Fruit fly (Drosophila melanogaster) whole organism: ENCODE measurements around the gene dysc.

ENCODE experiments used
- CG8478 ChIP-seq: fragments of >200 bp; optimal IDR thresholded peaks from 2 replicates; lab custom pipeline; 2018; ENCODE audit warnings: inconsistent platforms
- Dll ChIP-seq: fragments of >200 bp; optimal IDR thresholded peaks from 2 replicates; lab custom pipeline; 2017
- EcR ChIP-seq, 2 experiments: fragments of >200 bp; optimal IDR thresholded peaks; 2 replicates each; lab custom pipeline; 2017; ENCODE audit warnings: missing biosample characterization in 2 of 2, missing genetic modification characterization in 2 of 2, missing genetic modification reagents in 2 of 2
- pan ChIP-seq: fragments of >200 bp; optimal IDR thresholded peaks from 2 replicates; lab custom pipeline; 2017
- psq ChIP-seq: fragments of >200 bp; optimal IDR thresholded peaks from 2 replicates; lab custom pipeline; 2017
- usp ChIP-seq: fragments of >200 bp; optimal IDR thresholded peaks from 2 replicates; lab custom pipeline; 2017; ENCODE audit warnings: missing biosample characterization, missing genetic modification characterization, mixed read lengths

dysc gene

dm6 chr3L:13911649-13912260 lies 8.7 kb upstream of the dysc start:
- TF ChIP-seq pan (lab: Kevin White, UChicago) = no peak
- TF ChIP-seq CG8478 = no peak
- TF ChIP-seq Dll (lab: Kevin White, UChicago) = no peak

- TF ChIP-seq pan (lab: Kevin White, UChicago) (no peak), psq (lab: Kevin White, UChicago) (no peak), usp (GFP tag; lab: Kevin White, UChicago) (no peak), Dll (lab: Kevin White, UChicago) (no peak), CG8478 (no peak), EcR (GFP tag; optimal IDR thresholded peaks at IDR 0.05; lab: Kevin White, UChicago) (no peak)
Measured at dm6 chr3L:13905515-13905914, 2.5 kb upstream of the dysc start.

DNA sequence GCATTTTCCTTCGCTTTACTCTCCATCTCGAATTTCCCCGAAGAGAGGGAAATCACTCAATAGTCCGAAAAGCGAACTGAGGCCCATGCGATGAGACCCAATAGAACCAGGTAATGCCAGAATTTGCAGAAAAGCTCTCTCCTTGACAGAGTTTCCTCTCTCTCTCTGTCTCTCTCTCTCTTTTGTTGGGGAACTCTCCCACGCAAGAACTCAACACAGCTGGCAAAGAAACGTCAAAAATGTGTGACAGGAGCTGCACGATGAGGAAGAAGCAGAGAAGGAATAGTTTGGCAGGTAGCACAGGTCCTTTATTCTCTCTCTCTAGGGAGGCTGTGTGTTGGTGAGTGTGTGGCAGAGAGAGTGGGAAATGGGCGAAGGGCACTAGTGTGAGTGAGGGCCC lies 1.4 kb upstream of the dysc start:
- TF ChIP-seq pan (lab: Kevin White, UChicago) = no peak
- TF ChIP-seq psq (lab: Kevin White, UChicago) = no peak
- no peak for TF ChIP-seq CG8478
- no peak for TF ChIP-seq Dll (lab: Kevin White, UChicago)
- TF ChIP-seq usp (GFP tag; lab: Kevin White, UChicago) = no peak
- no peak for TF ChIP-seq EcR (GFP tag; optimal IDR thresholded peaks at IDR 0.05; lab: Kevin White, UChicago)

dm6 chr3L:13904021-13904325 lies 937 bp upstream of the dysc start:
- TF ChIP-seq EcR (GFP tag; optimal IDR thresholded peaks at IDR 0.05; lab: Kevin White, UChicago) (no peak), usp (GFP tag; lab: Kevin White, UChicago) (no peak), CG8478 (no peak), psq (lab: Kevin White, UChicago) (no peak), Dll (lab: Kevin White, UChicago) (no peak), pan (lab: Kevin White, UChicago) (no peak)

dm6 chr3L:13900635-13901034 lies 2.4 kb downstream of the dysc start:
- TF ChIP-seq Dll (lab: Kevin White, UChicago) (no peak), usp (GFP tag; lab: Kevin White, UChicago) (no peak), EcR (GFP tag; optimal IDR thresholded peaks at IDR 0.05; lab: Kevin White, UChicago) (no peak), psq (lab: Kevin White, UChicago) (no peak), pan (lab: Kevin White, UChicago) (no peak), CG8478 (no peak)

dm6 chr3L:13887092-13887491 lies 15.9 kb downstream of the dysc start:
- TF ChIP-seq EcR (GFP tag; optimal IDR thresholded peaks at IDR 0.05; lab: Kevin White, UChicago) = no peak
- no peak for TF ChIP-seq usp (GFP tag; lab: Kevin White, UChicago)
- TF ChIP-seq psq (lab: Kevin White, UChicago) = no peak
- no peak for TF ChIP-seq Dll (lab: Kevin White, UChicago)
- TF ChIP-seq pan (lab: Kevin White, UChicago) = no peak
- TF ChIP-seq CG8478 = no peak

- no peak for TF ChIP-seq psq (lab: Kevin White, UChicago)
- no peak for TF ChIP-seq usp (GFP tag; lab: Kevin White, UChicago)
- no peak for TF ChIP-seq CG8478
Measured at dm6 chr3L:13884460-13885056, 18.5 kb downstream of the dysc start.

- TF ChIP-seq usp (GFP tag; lab: Kevin White, UChicago) = no peak
- no peak for TF ChIP-seq Dll (lab: Kevin White, UChicago)
- TF ChIP-seq CG8478 = no peak
- no peak for TF ChIP-seq psq (lab: Kevin White, UChicago)
- no peak for TF ChIP-seq EcR (GFP tag; optimal IDR thresholded peaks at IDR 0.05; lab: Kevin White, UChicago)
- no peak for TF ChIP-seq pan (lab: Kevin White, UChicago)
Measured at dm6 chr3L:13882532-13882931, 20.5 kb downstream of the dysc start.

- TF ChIP-seq Dll (lab: Kevin White, UChicago) = no peak
- no peak for TF ChIP-seq EcR (GFP tag; optimal IDR thresholded peaks at IDR 0.05; lab: Kevin White, UChicago)
- no peak for TF ChIP-seq CG8478
- TF ChIP-seq usp (GFP tag; lab: Kevin White, UChicago) = no peak
Measured at dm6 chr3L:13881555-13881954, 21.5 kb downstream of the dysc start.

DNA sequence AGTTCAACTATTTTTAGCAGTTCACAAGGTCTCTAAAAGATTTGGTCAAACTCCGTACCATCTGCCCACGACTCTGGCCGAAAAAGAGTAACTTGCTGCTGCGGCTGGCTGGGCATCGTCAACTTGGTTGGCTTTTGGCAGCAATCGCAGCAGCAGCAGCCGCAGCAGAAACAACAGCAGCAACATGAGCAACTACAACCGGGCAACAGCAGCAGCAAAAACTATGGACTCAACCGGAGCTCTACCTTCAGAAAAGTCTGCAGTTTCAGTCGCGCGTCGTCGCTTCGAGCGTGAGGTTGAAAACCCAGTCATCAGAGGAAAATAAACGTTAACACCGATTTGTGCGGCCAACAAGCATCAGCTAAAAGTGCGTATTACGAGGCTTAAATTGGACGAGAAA lies 24.3 kb downstream of the dysc start, which contains the start of gene CG13737:
Gene CG13737, plus strand, starts transcription at position 266 of the 400 bp plus-strand sequence.
- no peak for TF ChIP-seq psq (lab: Kevin White, UChicago)
- no peak for TF ChIP-seq EcR (GFP tag; optimal IDR thresholded peaks at IDR 0.05; lab: Kevin White, UChicago)
- no peak for TF ChIP-seq Dll (lab: Kevin White, UChicago)
- TF ChIP-seq usp (GFP tag; lab: Kevin White, UChicago) = no peak
- TF ChIP-seq CG8478 = no peak
- no peak for TF ChIP-seq pan (lab: Kevin White, UChicago)

- TF ChIP-seq EcR (GFP tag; optimal IDR thresholded peaks at IDR 0.05; lab: Kevin White, UChicago) (no peak), CG8478 (no peak), Dll (lab: Kevin White, UChicago) (no peak), usp (GFP tag; lab: Kevin White, UChicago) (no peak)
Measured at dm6 chr3L:13877904-13878303, 25.1 kb downstream of the dysc start.

- TF ChIP-seq usp (GFP tag; lab: Kevin White, UChicago) (no peak), psq (lab: Kevin White, UChicago) (no peak), CG8478 (no peak), EcR (GFP tag; optimal IDR thresholded peaks at IDR 0.05; lab: Kevin White, UChicago) (no peak), pan (lab: Kevin White, UChicago) (no peak), Dll (lab: Kevin White, UChicago) (no peak)
Measured at dm6 chr3L:13876967-13877366, 26.1 kb downstream of the dysc start.
